Fruit fly (Drosophila melanogaster) whole organism, embryonic: ENCODE data around the gene Ac76E.
A peak's percentile ranks its signal among the peaks of the same experiment; 100 is the strongest.

Source experiments
- Bdp1 ChIP-seq: fragments of 200-800 bp; sonication (Bioruptor generic); optimal IDR thresholded peaks from 3 replicates; lab custom pipeline; 2016; ENCODE audit warnings: missing biosample characterization, missing genetic modification characterization
- CG10366 ChIP-seq: fragments of 200-800 bp; sonication (Bioruptor generic); IDR thresholded peaks from 2 replicates; pipeline ENCODE4 v1.3.6; 2022; ENCODE audit warnings: missing biosample characterization, missing genetic modification characterization
- CG11723 ChIP-seq: fragments of 200-800 bp; sonication (Bioruptor generic); optimal IDR thresholded peaks from 2 replicates; lab custom pipeline; 2017; ENCODE audit warnings: missing biosample characterization, mild to moderate bottlenecking, missing genetic modification characterization
- CG12236 ChIP-seq: fragments of 200-800 bp; sonication (Bioruptor generic); optimal IDR thresholded peaks from 2 replicates; lab custom pipeline; 2016; ENCODE audit warnings: missing biosample characterization, missing genetic modification characterization
- CG12659 ChIP-seq: fragments of 200-800 bp; sonication (Bioruptor generic); optimal IDR thresholded peaks from 3 replicates; lab custom pipeline; 2017; ENCODE audit warnings: mild to moderate bottlenecking, missing biosample characterization, missing genetic modification reagents, missing genetic modification characterization
- CG12744 ChIP-seq: fragments of 200-800 bp; sonication (Bioruptor generic); optimal IDR thresholded peaks from 2 replicates; lab custom pipeline; 2016; ENCODE audit warnings: missing biosample characterization, missing genetic modification characterization
- CG15514 ChIP-seq: fragments of 200-800 bp; sonication (Bioruptor generic); optimal IDR thresholded peaks from 3 replicates; lab custom pipeline; 2017; ENCODE audit warnings: missing biosample characterization, missing genetic modification characterization, mild to moderate bottlenecking, moderate library complexity, missing genetic modification reagents
- CG17186 ChIP-seq: fragments of 200-800 bp; sonication (Bioruptor generic); optimal IDR thresholded peaks from 3 replicates; lab custom pipeline; 2017; ENCODE audit warnings: missing biosample characterization, missing genetic modification reagents, missing genetic modification characterization
- CG17612 ChIP-seq: fragments of 200-800 bp; sonication (Bioruptor generic); IDR thresholded peaks from 2 replicates; pipeline ENCODE4 v1.3.6; 2022; ENCODE audit warnings: missing biosample characterization, missing genetic modification characterization
- CG18262 ChIP-seq: fragments of 200-800 bp; optimal IDR thresholded peaks from 3 replicates; lab custom pipeline; 2019; ENCODE audit warnings: missing biosample characterization, mild to moderate bottlenecking, missing genetic modification characterization, moderate library complexity
- CG2120 ChIP-seq: fragments of 200-800 bp; sonication (Bioruptor generic); optimal IDR thresholded peaks from 3 replicates; lab custom pipeline; 2016; ENCODE audit warnings: missing biosample characterization, missing genetic modification characterization
- CG2889 ChIP-seq: fragments of 200-800 bp; sonication (Bioruptor generic); IDR thresholded peaks from 3 replicates; pipeline ENCODE4 v1.3.6; 2022; ENCODE audit warnings: missing biosample characterization, missing genetic modification characterization
- CG30403 ChIP-seq: fragments of 200-800 bp; sonication (Bioruptor generic); optimal IDR thresholded peaks from 3 replicates; lab custom pipeline; 2016; ENCODE audit warnings: missing biosample characterization, missing genetic modification characterization
- CG32532 ChIP-seq: fragments of 200-800 bp; sonication (Bioruptor generic); IDR thresholded peaks from 2 replicates; pipeline ENCODE4 v1.3.6; 2022; ENCODE audit warnings: missing biosample characterization, missing genetic modification characterization
- CG32767 ChIP-seq: fragments of 200-800 bp; sonication (Bioruptor generic); IDR thresholded peaks from 2 replicates; pipeline ENCODE4 v1.3.6; 2022; ENCODE audit warnings: missing biosample characterization, missing genetic modification characterization
- CG4328 ChIP-seq: fragments of 200-800 bp; sonication (Bioruptor generic); optimal IDR thresholded peaks from 3 replicates; lab custom pipeline; 2017; ENCODE audit warnings: missing biosample characterization, missing genetic modification reagents, missing genetic modification characterization
- CG4617 ChIP-seq: fragments of 200-800 bp; sonication (Bioruptor generic); optimal IDR thresholded peaks from 3 replicates; lab custom pipeline; 2016; ENCODE audit warnings: missing biosample characterization, missing genetic modification characterization, borderline replicate concordance
- CG7372 ChIP-seq: fragments of 200-800 bp; sonication (Bioruptor generic); IDR thresholded peaks from 2 replicates; pipeline ENCODE4 v1.3.6; 2022; ENCODE audit warnings: missing biosample characterization, missing genetic modification characterization
- CG8089 ChIP-seq: fragments of 200-800 bp; sonication (Bioruptor generic); optimal IDR thresholded peaks from 3 replicates; lab custom pipeline; 2016; ENCODE audit warnings: missing biosample characterization, missing genetic modification characterization
- CG8478 ChIP-seq: fragments of >200 bp; optimal IDR thresholded peaks from 2 replicates; lab custom pipeline; 2018
- CG8924 ChIP-seq: fragments of 200-800 bp; optimal IDR thresholded peaks from 3 replicates; lab custom pipeline; 2019; ENCODE audit warnings: missing biosample characterization, mild to moderate bottlenecking, missing genetic modification characterization, moderate library complexity
- CG9932 ChIP-seq: fragments of 200-800 bp; sonication (Bioruptor generic); IDR thresholded peaks from 2 replicates; pipeline ENCODE4 v1.3.6; 2022; ENCODE audit warnings: missing biosample characterization, missing genetic modification characterization
- CkIIα-i1 ChIP-seq: fragments of 200-800 bp; sonication (Bioruptor generic); IDR thresholded peaks from 2 replicates; pipeline ENCODE4 v1.3.6; 2022; ENCODE audit warnings: missing biosample characterization, missing genetic modification characterization
- Dll ChIP-seq: fragments of 200-800 bp; sonication (Bioruptor generic); IDR thresholded peaks from 4 replicates; pipeline ENCODE4 v1.3.6; 2022; ENCODE audit warnings: missing biosample characterization, missing genetic modification characterization; ENCODE audit not compliant: partially characterized antibody
- H15 ChIP-seq: fragments of 200-800 bp; sonication (Bioruptor generic); IDR thresholded peaks from 3 replicates; pipeline ENCODE4 v1.3.6; 2022; ENCODE audit warnings: missing biosample characterization, missing genetic modification characterization
- HLHmδ ChIP-seq: fragments of 200-800 bp; sonication (Bioruptor generic); optimal IDR thresholded peaks from 2 replicates; lab custom pipeline; 2018; ENCODE audit warnings: missing biosample characterization, mild to moderate bottlenecking, missing genetic modification characterization, moderate library complexity
- HmgZ ChIP-seq: fragments of 200-800 bp; sonication (Bioruptor generic); optimal IDR thresholded peaks from 2 replicates; lab custom pipeline; 2018; ENCODE audit warnings: missing biosample characterization, mild to moderate bottlenecking, missing genetic modification characterization
- Oli ChIP-seq: fragments of 200-800 bp; sonication (Bioruptor generic); optimal IDR thresholded peaks from 2 replicates; lab custom pipeline; 2018; ENCODE audit warnings: missing biosample characterization, mild to moderate bottlenecking, missing genetic modification characterization, moderate library complexity
- PHDP ChIP-seq: fragments of 200-800 bp; sonication (Bioruptor generic); optimal IDR thresholded peaks from 3 replicates; lab custom pipeline; 2018; ENCODE audit warnings: missing biosample characterization, mild to moderate bottlenecking, missing genetic modification characterization, moderate library complexity
- Poxn ChIP-seq: fragments of 200-800 bp; sonication (Bioruptor generic); IDR thresholded peaks from 2 replicates; pipeline ENCODE4 v1.3.6; 2022; ENCODE audit warnings: missing biosample characterization, missing genetic modification characterization
- Sox100B ChIP-seq: fragments of 200-800 bp; sonication (Bioruptor generic); optimal IDR thresholded peaks from 3 replicates; lab custom pipeline; 2018; ENCODE audit warnings: missing biosample characterization, mild to moderate bottlenecking, missing genetic modification characterization
- amos ChIP-seq: fragments of 200-800 bp; sonication (Bioruptor generic); IDR thresholded peaks from 2 replicates; pipeline ENCODE4 v1.3.6; 2022; ENCODE audit warnings: missing biosample characterization, missing genetic modification characterization; ENCODE audit not compliant: partially characterized antibody
- aop ChIP-seq: fragments of 200-800 bp; sonication (Bioruptor generic); IDR thresholded peaks from 2 replicates; pipeline ENCODE4 v1.3.6; 2022; ENCODE audit warnings: missing biosample characterization, missing genetic modification characterization
- ash1 ChIP-seq: fragments of 200-800 bp; sonication (Bioruptor generic); optimal IDR thresholded peaks from 2 replicates; lab custom pipeline; 2018; ENCODE audit warnings: missing biosample characterization, mild to moderate bottlenecking, missing genetic modification characterization
- br ChIP-seq: fragments of >200 bp; optimal IDR thresholded peaks from 2 replicates; lab custom pipeline; 2017
- disco-r ChIP-seq: fragments of 200-800 bp; sonication (Bioruptor generic); optimal IDR thresholded peaks from 2 replicates; lab custom pipeline; 2016; ENCODE audit warnings: missing biosample characterization, missing genetic modification characterization
- dm ChIP-seq: fragments of 200-800 bp; sonication (Bioruptor generic); optimal IDR thresholded peaks from 3 replicates; lab custom pipeline; 2016; ENCODE audit warnings: missing biosample characterization, missing genetic modification characterization
- fu2 ChIP-seq: fragments of 200-800 bp; sonication (Bioruptor generic); optimal IDR thresholded peaks from 2 replicates; lab custom pipeline; 2016; ENCODE audit warnings: missing biosample characterization, missing genetic modification characterization
- grn ChIP-seq: fragments of 200-800 bp; sonication (Bioruptor generic); optimal IDR thresholded peaks from 3 replicates; lab custom pipeline; 2017; ENCODE audit warnings: missing biosample characterization, missing genetic modification characterization
- ham ChIP-seq: fragments of 200-800 bp; sonication (Bioruptor generic); IDR thresholded peaks from 2 replicates; pipeline ENCODE4 v1.3.6; 2022; ENCODE audit warnings: missing biosample characterization, missing genetic modification characterization
- hkb ChIP-seq, 2 experiments: fragments of 200-800 bp in 1 of 2; fragments of >200 bp in 1 of 2; sonication (Bioruptor generic) in 1 of 2; IDR thresholded peaks in 1 of 2; optimal IDR thresholded peaks in 1 of 2; 2 replicates each; pipeline versions ENCODE4 v1.3.6 to Lab custom; 2017 to 2022; ENCODE audit warnings: missing biosample characterization in 1 of 2, missing genetic modification characterization in 1 of 2
- ind ChIP-seq: fragments of 200-800 bp; sonication (Bioruptor generic); optimal IDR thresholded peaks from 3 replicates; lab custom pipeline; 2016; ENCODE audit warnings: missing biosample characterization, missing genetic modification characterization
- lov ChIP-seq, 2 experiments: fragments of 200-800 bp in 1 of 2; fragments of >200 bp in 1 of 2; sonication (Bioruptor generic) in 1 of 2; IDR thresholded peaks in 1 of 2; optimal IDR thresholded peaks in 1 of 2; 2 replicates in 1 of 2; 3 replicates in 1 of 2; pipeline versions ENCODE4 v1.3.6 to Lab custom; 2017 to 2022; ENCODE audit warnings: missing biosample characterization in 1 of 2, missing genetic modification characterization in 1 of 2
- mld ChIP-seq: fragments of 200-800 bp; sonication (Bioruptor generic); IDR thresholded peaks from 3 replicates; pipeline ENCODE4 v1.3.6; 2022; ENCODE audit warnings: missing biosample characterization, missing genetic modification characterization; ENCODE audit not compliant: partially characterized antibody
- pfk ChIP-seq: fragments of 200-800 bp; sonication (Bioruptor generic); optimal IDR thresholded peaks from 2 replicates; lab custom pipeline; 2018; ENCODE audit warnings: missing biosample characterization, mild to moderate bottlenecking, missing genetic modification characterization, moderate library complexity
- psq ChIP-seq: fragments of 200-800 bp; sonication (Bioruptor generic); optimal IDR thresholded peaks from 2 replicates; lab custom pipeline; 2017; ENCODE audit warnings: missing biosample characterization, missing genetic modification characterization
- rib ChIP-seq: fragments of 200-800 bp; sonication (Bioruptor generic); IDR thresholded peaks from 2 replicates; pipeline ENCODE4 v1.3.6; 2022; ENCODE audit warnings: missing biosample characterization, missing genetic modification characterization
- shn ChIP-seq: fragments of 200-800 bp; sonication (Bioruptor generic); optimal IDR thresholded peaks from 3 replicates; lab custom pipeline; 2016; ENCODE audit warnings: missing biosample characterization, missing genetic modification characterization
- sim ChIP-seq: fragments of 200-800 bp; sonication (Bioruptor generic); IDR thresholded peaks from 2 replicates; pipeline ENCODE4 v1.3.6; 2022; ENCODE audit warnings: missing biosample characterization, missing genetic modification characterization
- unpg ChIP-seq: fragments of 200-800 bp; sonication (Bioruptor generic); optimal IDR thresholded peaks from 3 replicates; lab custom pipeline; 2018; ENCODE audit warnings: missing biosample characterization, mild to moderate bottlenecking, missing genetic modification characterization, moderate library complexity

Ac76E gene

DNA sequence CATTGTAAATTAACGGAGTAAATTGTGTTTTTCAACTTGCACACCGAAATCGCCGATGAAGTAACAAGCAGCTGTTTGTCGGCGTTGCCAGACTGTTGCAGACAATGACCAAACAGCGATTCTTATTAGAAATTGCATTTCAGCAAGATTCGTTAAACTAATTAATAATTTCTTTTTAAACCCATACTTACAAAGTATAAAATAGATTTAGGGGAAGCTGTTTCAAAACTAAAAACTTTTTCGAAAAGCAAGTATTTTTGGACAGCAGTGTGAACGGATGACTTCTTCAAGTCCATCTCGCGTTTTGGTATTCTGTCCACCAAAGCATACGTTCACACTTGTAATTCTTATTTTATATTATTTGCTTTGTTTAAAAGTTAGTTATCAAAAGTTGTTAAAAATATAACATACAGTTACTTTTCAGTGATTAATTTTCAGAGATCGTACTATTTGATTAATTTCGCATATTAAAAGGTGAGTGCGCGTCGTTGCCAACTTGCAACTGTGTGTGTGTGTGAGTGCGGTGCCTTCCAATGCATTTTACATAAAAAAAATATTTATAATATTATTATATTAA, 10.6 kb upstream of the Ac76E start, which contains the start of the genes CG8004 and RhoGDI (continued):
- TF ChIP-seq amos (GFP tag; lab: Robert Waterston, UW) (no peak), Poxn (GFP tag; lab: Robert Waterston, UW) (no peak), CG2889 (GFP tag; lab: Robert Waterston, UW) (peak; percentile 62), H15 (no peak), CG12236 (no peak), CG11723 (GFP tag; lab: Kevin White, UChicago) (no peak), Bdp1 (GFP tag; lab: Kevin White, UChicago) (peak; percentile 54), CG12659 (GFP tag; lab: Kevin White, UChicago) (peak; percentile 77), HmgZ (tag; lab: Kevin White, UChicago) (peak; percentile 75), shn (GFP tag; lab: Kevin White, UChicago) (peak; percentile 63), CG7372 (GFP tag; lab: Robert Waterston, UW) (no peak), CG8089 (GFP tag; lab: Kevin White, UChicago) (peak; percentile 27), Sox100B (GFP tag; lab: Kevin White, UChicago) (no peak), grn (GFP tag; lab: Kevin White, UChicago) (no peak), rib (GFP tag; lab: Robert Waterston, UW) (0 out of 2 replicates have a peak, but pooled peaks have one; percentile 33), ash1 (GFP tag; lab: Kevin White, UChicago) (no peak), dm (GFP tag; lab: Kevin White, UChicago) (peak; percentile 28), br (lab: Kevin White, UChicago) (no peak), CG9932 (GFP tag; lab: Robert Waterston, UW) (peak; percentile 82), fu2 (peak; percentile 47), HLHmδ (GFP tag; lab: Kevin White, UChicago) (no peak), CG8924 (tag; lab: Kevin White, UChicago) (peak; percentile 86), CG17186 (GFP tag; lab: Kevin White, UChicago) (peak; percentile 44), CG10366 (GFP tag; lab: Robert Waterston, UW) (peak; percentile 61), CG17612 (GFP tag; lab: Robert Waterston, UW) (no peak), Dll (no peak; the same call in 3 of the 4 replicates), ind (GFP tag; lab: Kevin White, UChicago) (peak; percentile 69), hkb (optimal IDR thresholded peaks at IDR 0.05; lab: Kevin White, UChicago) (no peak), hkb (GFP tag; IDR thresholded peaks at IDR 0.05; lab: Robert Waterston, UW) (peak; percentile 49; the same call in 1 of the 2 replicates), sim (no peak), CG18262 (tag; lab: Kevin White, UChicago) (peak; percentile 50), CG4328 (GFP tag; lab: Kevin White, UChicago) (peak; percentile 48), disco-r (GFP tag; lab: Kevin White, UChicago) (peak; percentile 35), CG30403 (GFP tag; lab: Kevin White, UChicago) (peak; percentile 77), Oli (peak; percentile 29), CG8478 (lab: Kevin White, UChicago) (no peak), ham (no peak), CG15514 (GFP tag; lab: Kevin White, UChicago) (peak; percentile 83), PHDP (tag; lab: Kevin White, UChicago) (peak; percentile 66), CG32767 (no peak), CG32532 (peak; percentile 76), pfk (GFP tag; lab: Kevin White, UChicago) (no peak), CG2120 (GFP tag; lab: Kevin White, UChicago) (peak; percentile 84), lov (optimal IDR thresholded peaks at IDR 0.05; lab: Kevin White, UChicago) (no peak), lov (GFP tag; IDR thresholded peaks at IDR 0.05; lab: Robert Waterston, UW) (0 out of 3 replicates have a peak, but pooled peaks have one; percentile 17), CG4617 (GFP tag; lab: Kevin White, UChicago) (peak; percentile 96), aop (GFP tag; lab: Robert Waterston, UW) (no peak), CkIIα-i1 (GFP tag; lab: Robert Waterston, UW) (no peak), CG12744 (peak; percentile 54), mld (GFP tag; lab: Robert Waterston, UW) (no peak), unpg (peak; percentile 68), psq (GFP tag; lab: Kevin White, UChicago) (no peak)
